Worm (Caenorhabditis elegans): Measurements from ENCODE around the gene tyra-3.

tyra-3 gene

DNA sequence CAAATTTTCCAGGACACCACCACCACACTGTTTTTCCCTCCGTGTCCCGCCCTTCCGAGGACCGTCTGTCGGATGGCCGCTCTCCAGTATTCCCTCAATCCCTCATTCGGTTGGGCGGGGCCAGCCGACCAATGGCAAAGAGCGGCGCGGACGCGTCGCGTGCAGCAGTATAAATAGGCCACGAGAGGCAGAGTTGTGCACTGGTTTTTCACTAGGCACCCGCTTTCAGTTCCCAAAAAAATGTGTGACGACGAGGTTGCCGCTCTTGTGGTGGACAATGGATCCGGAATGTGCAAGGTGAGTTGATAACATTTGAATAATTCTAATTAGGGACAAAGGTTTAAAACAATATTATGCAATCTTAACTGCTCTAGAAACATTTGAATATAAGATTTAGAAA lies 12.6 kb downstream of the tyra-3 start, which contains the start of gene act-4 (continued):
- peak in 1 of 2 experiments; percentile 45 for TF ChIP-seq lin-35 (GFP tag; optimal IDR thresholded peaks at IDR 0.05)
- peak; percentile 89 for TF ChIP-seq ama-1 (optimal IDR thresholded peaks at IDR 0.05)
- TF ChIP-seq rnt-1 (tag; optimal IDR thresholded peaks at IDR 0.05), result peak; percentile 80
- peak; percentile 43 for TF ChIP-seq jun-1 (tag; optimal IDR thresholded peaks at IDR 0.05)
- TF ChIP-seq ceh-63 (GFP tag; optimal IDR thresholded peaks at IDR 0.05), result peak; percentile 49
- no peak for TF ChIP-seq C34B4.2 (tag; optimal IDR thresholded peaks at IDR 0.05)
- peak in 2 of 3 experiments; percentile 29 to 76 for TF ChIP-seq ceh-82 (tag; optimal IDR thresholded peaks at IDR 0.05)
- TF ChIP-seq C04F5.9 (tag; optimal IDR thresholded peaks at IDR 0.05), result peak; percentile 6
- peak; percentile 79 for TF ChIP-seq nhr-47 (tag; optimal IDR thresholded peaks at IDR 0.05)
- TF ChIP-seq mdl-1 (tag; optimal IDR thresholded peaks at IDR 0.05), result peak in 1 of 2 experiments; percentile 27
- TF ChIP-seq nhr-71 (tag; optimal IDR thresholded peaks at IDR 0.05), result peak; percentile 82
- peak; percentile 87 for TF ChIP-seq lin-14 (GFP tag; optimal IDR thresholded peaks at IDR 0.05)
- no peak for TF ChIP-seq Y116A8C.19 (tag; optimal IDR thresholded peaks at IDR 0.05; ENCODE audit: borderline replicate concordance)
- TF ChIP-seq zag-1 (tag; optimal IDR thresholded peaks at IDR 0.05), result no peak
- TF ChIP-seq irx-1 (tag; optimal IDR thresholded peaks at IDR 0.05), result peak; percentile 71
- no peak for TF ChIP-seq hlh-17 (GFP tag; optimal IDR thresholded peaks at IDR 0.05; ENCODE audit: borderline replicate concordance)
- no peak for TF ChIP-seq vab-15 (tag; optimal IDR thresholded peaks at IDR 0.05)
- TF ChIP-seq sptf-1 (tag; optimal IDR thresholded peaks at IDR 0.05), result no peak
- TF ChIP-seq isw-1 (GFP tag; IDR thresholded peaks at IDR 0.05), result peak; percentile 44
- TF ChIP-seq snu-23 (GFP tag; optimal IDR thresholded peaks at IDR 0.05), result peak; percentile 79
- peak; percentile 69 for TF ChIP-seq mep-1 (tag; optimal IDR thresholded peaks at IDR 0.05)
- TF ChIP-seq xbp-1 (tag; optimal IDR thresholded peaks at IDR 0.05), result peak; percentile 83
- TF ChIP-seq unc-98 (GFP tag; IDR thresholded peaks at IDR 0.05), result 0 out of 2 replicates have a peak, but pooled peaks have one; percentile 15
- TF ChIP-seq nhr-19 (GFP tag; conservative IDR thresholded peaks at IDR 0.05), result peak; percentile 64
- peak; percentile 78 for TF ChIP-seq fkh-8 (tag; optimal IDR thresholded peaks at IDR 0.05)

DNA sequence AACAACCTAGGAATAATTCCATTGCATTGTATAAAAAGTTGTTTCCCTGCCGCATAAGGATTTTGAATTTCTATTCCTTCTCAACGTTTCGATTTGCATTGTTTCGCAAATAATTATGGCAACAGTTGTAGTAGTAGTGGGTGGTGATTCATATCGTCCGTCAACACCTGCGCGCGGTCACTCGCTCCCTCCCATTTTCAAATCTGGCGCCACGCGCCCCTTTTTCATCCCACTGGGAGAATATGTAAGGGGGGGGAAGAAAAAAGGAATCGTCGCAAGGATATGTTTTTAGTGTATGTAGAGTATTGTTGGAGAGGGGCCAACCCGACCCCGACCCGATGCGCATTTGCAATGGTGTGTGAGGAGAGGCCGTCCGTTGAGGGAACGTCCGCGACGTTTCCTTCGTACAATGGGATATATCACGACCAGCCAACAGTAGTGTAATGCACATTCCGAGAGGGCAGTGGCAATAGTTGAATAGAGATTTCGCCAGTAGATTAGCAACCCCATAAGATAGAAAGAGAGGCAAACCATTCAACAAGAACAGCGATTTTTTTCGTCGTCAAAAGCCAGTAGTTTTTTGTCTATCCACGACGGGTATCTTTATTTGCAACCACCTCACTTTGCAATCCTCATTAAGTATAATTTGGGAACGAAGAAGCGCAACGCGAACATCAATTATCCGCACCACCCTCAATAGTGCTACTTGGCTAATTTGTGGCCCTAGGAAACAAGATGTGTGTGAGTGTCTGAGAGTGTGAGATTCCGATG lies 13.2 kb downstream of the tyra-3 start:
- no peak for TF ChIP-seq xbp-1 (tag; optimal IDR thresholded peaks at IDR 0.05)
- no peak for TF ChIP-seq sox-4 (tag; optimal IDR thresholded peaks at IDR 0.05)
- no peak for TF ChIP-seq nhr-19 (GFP tag; conservative IDR thresholded peaks at IDR 0.05)
- TF ChIP-seq tlp-1 (tag; optimal IDR thresholded peaks at IDR 0.05), result no peak
- TF ChIP-seq efl-1 (optimal IDR thresholded peaks at IDR 0.05), result no peak
- TF ChIP-seq efl-1 (GFP tag; optimal IDR thresholded peaks at IDR 0.05 in 1 of 2), result peak in 1 of 2 experiments; percentile 24
- TF ChIP-seq lin-13 (GFP tag; optimal IDR thresholded peaks at IDR 0.05), result no peak
- TF ChIP-seq sup-37 (GFP tag; optimal IDR thresholded peaks at IDR 0.05), result no peak
- no peak for TF ChIP-seq dpl-1 (GFP tag; optimal IDR thresholded peaks at IDR 0.05)
- no peak for TF ChIP-seq egl-27 (tag; optimal IDR thresholded peaks at IDR 0.05)
- TF ChIP-seq blmp-1 (tag; optimal IDR thresholded peaks at IDR 0.05), result peak; percentile 14
- TF ChIP-seq snpc-4 (tag; optimal IDR thresholded peaks at IDR 0.05), result no peak
- peak; percentile 16 for TF ChIP-seq lin-14 (GFP tag; optimal IDR thresholded peaks at IDR 0.05)
- no peak for TF ChIP-seq unc-98 (GFP tag; IDR thresholded peaks at IDR 0.05)
- TF ChIP-seq irx-1 (tag; optimal IDR thresholded peaks at IDR 0.05), result no peak
- peak; percentile 5 for TF ChIP-seq rnt-1 (tag; optimal IDR thresholded peaks at IDR 0.05)
- no peak for TF ChIP-seq lsy-2 (tag; optimal IDR thresholded peaks at IDR 0.05)
- no peak for TF ChIP-seq unc-86 (tag; optimal IDR thresholded peaks at IDR 0.05)
- TF ChIP-seq ceh-82 (tag; optimal IDR thresholded peaks at IDR 0.05), result no peak
- no peak for TF ChIP-seq lir-3 (tag; optimal IDR thresholded peaks at IDR 0.05; ENCODE audit: poor library complexity)
- TF ChIP-seq nhr-85 (tag), result peak; percentile 78
